Fruit fly (Drosophila melanogaster) Kc167 (cell line): Measurements from ENCODE around the gene Akr1B.

Experiments
- Myc ChIP-seq: fragments of >200 bp; optimal IDR thresholded peaks from 2 replicates; lab custom pipeline; 2017; ENCODE audit warnings: missing external identifiers
- Sin3A ChIP-seq: fragments of >200 bp; optimal IDR thresholded peaks from 2 replicates; lab custom pipeline; 2018; ENCODE audit warnings: missing external identifiers
- h ChIP-seq: fragments of >200 bp; optimal IDR thresholded peaks from 3 replicates; lab custom pipeline; 2018; ENCODE audit warnings: missing external identifiers
- insv ChIP-seq: fragments of >200 bp; optimal IDR thresholded peaks from 3 replicates; lab custom pipeline; 2018; ENCODE audit warnings: missing external identifiers
- psq ChIP-seq: fragments of >200 bp; optimal IDR thresholded peaks from 2 replicates; lab custom pipeline; 2017; ENCODE audit warnings: missing external identifiers
- ttk ChIP-seq: sonication (Bioruptor generic); optimal IDR thresholded peaks from 2 replicates; lab custom pipeline; 2017; ENCODE audit warnings: missing external identifiers

Gene Akr1B

DNA sequence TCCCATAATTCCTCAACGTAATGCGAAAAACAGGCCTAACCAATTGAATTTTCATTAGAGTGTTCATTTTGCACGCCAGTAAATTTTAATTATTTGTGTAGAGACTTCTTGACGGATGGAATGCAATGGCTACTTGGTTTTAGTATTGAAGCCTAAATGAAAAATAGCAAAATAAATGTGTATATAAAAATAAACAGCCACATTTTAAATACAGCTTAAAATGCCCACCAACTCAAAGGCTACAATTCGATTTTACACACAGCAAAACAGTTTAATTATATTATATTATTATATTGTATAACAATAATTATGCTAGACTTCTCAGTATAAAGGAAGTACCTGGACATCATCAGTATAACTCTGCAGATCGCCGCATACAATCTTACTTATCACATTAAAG lies at the start of gene Akr1B:
Akr1B (minus strand) TSS at position 101 of the 400 bp plus-strand sequence.
- TF ChIP-seq Sin3A (lab: Kevin White, UChicago) (no peak), h (lab: Kevin White, UChicago) (no peak), psq (lab: Kevin White, UChicago) (no peak), Myc (no peak), insv (lab: Kevin White, UChicago) (no peak), ttk (lab: Kevin White, UChicago) (no peak)

DNA sequence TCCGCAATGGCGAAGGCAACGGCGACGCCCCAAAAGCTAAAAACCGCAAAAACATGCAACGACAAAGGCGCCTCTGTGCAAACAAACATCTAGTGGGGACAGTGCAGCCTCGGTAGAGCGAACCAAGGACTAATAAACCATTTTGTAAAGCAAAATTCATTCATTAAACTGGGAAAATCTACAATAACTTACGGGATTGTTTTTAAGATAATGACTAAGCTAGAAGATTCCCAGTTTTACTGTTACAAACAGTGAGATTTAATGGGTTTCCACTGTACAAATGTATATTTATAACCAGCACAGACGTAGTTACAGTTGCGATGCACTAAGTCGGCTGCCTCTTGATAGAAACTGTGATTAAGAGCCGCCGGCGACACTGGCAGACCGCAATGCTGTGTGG lies 32.0 kb upstream of the Akr1B start:
- TF ChIP-seq insv (lab: Kevin White, UChicago): no peak
- no peak for TF ChIP-seq ttk (lab: Kevin White, UChicago)
- no peak for TF ChIP-seq Myc
- no peak for TF ChIP-seq psq (lab: Kevin White, UChicago)
- no peak for TF ChIP-seq h (lab: Kevin White, UChicago)
- no peak for TF ChIP-seq Sin3A (lab: Kevin White, UChicago)

DNA sequence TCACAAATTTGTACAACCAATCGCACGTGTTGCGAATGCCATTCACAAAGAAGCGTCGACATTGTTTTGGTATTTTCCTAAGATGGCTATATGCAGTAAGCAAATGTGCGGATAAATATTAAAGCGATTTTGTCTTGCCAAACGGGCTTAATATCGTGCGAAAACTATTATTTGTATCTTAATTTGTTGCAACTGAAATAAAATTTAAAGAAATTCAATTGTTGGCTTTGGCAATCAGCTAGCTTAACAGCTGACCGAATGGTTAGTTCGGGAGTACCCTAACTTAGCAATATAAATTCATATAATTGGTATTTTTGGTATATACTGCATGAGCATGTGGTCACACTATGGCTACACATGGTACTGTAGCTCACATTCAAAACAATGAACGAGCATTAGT lies 24.2 kb upstream of the Akr1B start, which contains the start of the genes RIOK1 and Polr3H:
RIOK1 (minus strand) TSS at position 65 of the 400 bp plus-strand sequence.
Polr3H (plus strand) TSS at position 347 of the 400 bp plus-strand sequence.
- no peak for TF ChIP-seq psq (lab: Kevin White, UChicago)
- no peak for TF ChIP-seq ttk (lab: Kevin White, UChicago)
- TF ChIP-seq Myc: no peak

DNA sequence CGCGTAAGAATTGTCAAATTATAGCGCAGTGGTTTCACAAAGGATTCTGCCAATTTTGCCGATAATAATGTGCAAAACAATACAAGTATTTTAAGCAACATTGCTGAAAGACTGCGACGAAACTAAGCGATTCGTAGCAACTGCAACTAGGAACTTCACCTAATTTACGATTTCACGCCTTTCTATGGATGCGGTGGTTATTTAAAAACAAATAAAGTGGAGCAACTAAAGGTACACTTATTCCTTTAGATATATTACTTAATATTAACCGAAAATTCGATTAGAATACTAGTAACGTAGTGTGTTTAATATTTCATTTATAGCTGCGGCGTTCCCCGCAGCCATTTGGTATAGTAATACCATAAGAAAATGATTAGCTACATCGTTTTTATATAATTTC lies 21.8 kb upstream of the Akr1B start, which contains the start of gene CG6071:
CG6071 (minus strand) TSS at position 101 of the 400 bp plus-strand sequence.
- TF ChIP-seq h (lab: Kevin White, UChicago) (no peak), Sin3A (lab: Kevin White, UChicago) (no peak), insv (lab: Kevin White, UChicago) (no peak), Myc (no peak), ttk (lab: Kevin White, UChicago) (no peak), psq (lab: Kevin White, UChicago) (no peak)

DNA sequence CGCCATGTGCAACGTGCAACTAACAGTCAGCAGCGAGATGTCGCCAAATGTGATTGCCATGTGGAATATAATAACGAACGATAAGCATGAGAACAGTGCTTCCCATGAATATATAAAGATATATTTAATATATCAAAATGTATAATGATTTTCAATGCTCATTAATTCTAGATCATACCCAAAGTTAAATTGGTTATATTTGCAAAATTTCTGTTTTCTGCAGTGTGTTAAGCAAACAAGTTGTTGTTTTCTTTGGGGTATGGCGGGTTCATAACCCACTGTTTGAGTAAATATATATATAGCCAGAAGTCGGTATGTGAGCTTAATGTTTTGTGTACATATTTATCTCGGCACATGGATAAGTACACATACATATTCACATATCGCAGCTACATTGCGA lies 12.6 kb upstream of the Akr1B start:
- TF ChIP-seq psq (lab: Kevin White, UChicago) (no peak), Sin3A (lab: Kevin White, UChicago) (no peak), Myc (no peak), ttk (lab: Kevin White, UChicago) (no peak), insv (lab: Kevin White, UChicago) (no peak), h (lab: Kevin White, UChicago) (no peak)

DNA sequence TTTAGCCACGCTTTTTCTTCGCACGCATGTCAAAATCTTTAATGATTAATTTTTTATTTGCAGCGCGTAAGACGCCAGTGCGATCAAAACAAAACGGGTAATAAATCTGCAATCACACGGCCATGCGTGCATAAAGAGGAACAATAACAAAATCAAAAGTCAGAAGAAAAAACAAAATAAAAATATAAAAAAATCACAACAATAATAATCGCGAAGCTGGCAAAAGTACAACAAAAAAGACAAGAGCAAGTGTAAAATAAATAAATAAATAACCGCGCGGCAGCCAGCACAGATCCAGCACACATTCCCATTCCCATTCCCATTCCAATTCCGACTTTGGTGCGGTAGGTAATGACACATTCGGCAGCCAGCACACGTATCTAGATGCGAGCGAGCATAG lies 10.4 kb upstream of the Akr1B start:
- TF ChIP-seq ttk (lab: Kevin White, UChicago) (no peak), psq (lab: Kevin White, UChicago) (no peak), h (lab: Kevin White, UChicago) (no peak), Myc (no peak), Sin3A (lab: Kevin White, UChicago) (no peak), insv (lab: Kevin White, UChicago) (no peak)

DNA sequence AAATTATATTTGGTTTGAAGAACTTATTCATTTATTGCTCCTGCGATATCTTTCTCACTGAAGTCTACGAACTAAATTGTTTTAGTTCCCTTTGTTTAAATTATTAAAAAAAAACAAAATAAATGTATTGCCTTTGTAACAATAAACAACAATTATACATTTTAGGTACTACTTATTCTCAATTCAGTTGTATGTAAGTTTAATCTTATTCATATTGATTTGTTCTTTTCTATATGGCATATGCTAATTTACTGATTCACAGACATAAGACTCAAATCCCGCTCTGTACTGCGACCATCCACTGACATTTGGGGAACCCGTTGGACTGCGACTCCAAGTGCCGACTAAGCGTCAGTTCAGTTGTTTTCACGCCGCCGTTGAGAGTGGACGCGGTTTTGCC lies 6.9 kb upstream of the Akr1B start, which contains the start of gene CG32091:
CG32091 (plus strand) TSS at position 301 of the 400 bp plus-strand sequence.
- no peak for TF ChIP-seq ttk (lab: Kevin White, UChicago)
- no peak for TF ChIP-seq insv (lab: Kevin White, UChicago)
- TF ChIP-seq Myc: no peak
- TF ChIP-seq Sin3A (lab: Kevin White, UChicago): no peak
- TF ChIP-seq h (lab: Kevin White, UChicago): no peak
- TF ChIP-seq psq (lab: Kevin White, UChicago): no peak

DNA sequence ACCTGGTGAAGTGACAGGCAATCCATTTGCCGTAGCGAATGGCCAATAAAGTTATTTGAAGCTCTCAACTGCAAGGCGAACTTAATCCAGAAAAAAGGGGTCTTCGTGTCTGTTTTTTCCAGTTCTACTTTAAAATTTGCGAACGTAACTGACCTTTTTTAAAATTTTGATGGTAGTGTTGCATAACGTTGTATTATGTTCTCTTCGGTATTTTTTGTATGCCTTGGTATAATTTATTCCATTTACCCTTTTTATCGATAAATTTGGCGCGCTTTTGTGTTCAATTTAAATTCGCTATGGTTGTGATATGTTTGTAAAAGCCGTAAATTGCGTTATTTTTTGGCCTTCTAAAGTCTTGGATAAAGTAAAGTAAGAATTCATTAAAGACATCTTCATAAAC lies 6.5 kb upstream of the Akr1B start:
- TF ChIP-seq Sin3A (lab: Kevin White, UChicago): no peak
- no peak for TF ChIP-seq ttk (lab: Kevin White, UChicago)
- no peak for TF ChIP-seq insv (lab: Kevin White, UChicago)
- TF ChIP-seq Myc: no peak
- TF ChIP-seq h (lab: Kevin White, UChicago): no peak
- no peak for TF ChIP-seq psq (lab: Kevin White, UChicago)

DNA sequence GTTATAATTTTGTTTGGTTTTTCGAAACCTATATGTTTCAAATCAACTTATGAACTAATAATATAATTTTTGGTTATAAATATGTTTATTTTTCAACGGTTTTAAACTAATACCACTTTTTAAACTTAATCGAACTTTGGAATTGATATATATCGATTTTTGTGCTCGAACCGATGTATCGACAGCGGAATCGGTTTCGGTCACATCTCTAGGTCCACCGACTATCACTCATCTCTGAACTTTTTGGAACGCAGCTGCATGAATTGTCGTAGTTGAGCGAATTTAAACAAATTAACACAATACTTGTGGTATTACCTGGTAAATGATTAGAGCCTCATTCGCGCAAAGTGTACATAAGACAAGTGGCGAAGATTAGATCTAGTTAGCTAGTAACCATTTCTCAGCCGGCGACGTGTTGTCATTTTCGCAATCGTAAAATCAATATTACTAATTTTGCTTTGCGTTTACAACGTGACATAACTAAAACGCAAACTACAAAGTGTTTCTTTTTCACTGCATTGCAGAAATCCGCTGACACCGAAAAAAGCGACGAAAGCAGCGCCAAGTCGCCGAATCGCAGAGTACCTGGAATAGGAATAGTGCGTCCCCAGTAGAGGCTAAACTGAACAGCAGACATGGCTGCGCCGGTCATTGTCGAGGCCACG lies 3.8 kb upstream of the Akr1B start, which contains the start of gene Apt1:
Apt1 (plus strand) TSS at position 219 of the 665 bp plus-strand sequence.
- TF ChIP-seq Sin3A (lab: Kevin White, UChicago): no peak
- TF ChIP-seq psq (lab: Kevin White, UChicago): no peak
- no peak for TF ChIP-seq ttk (lab: Kevin White, UChicago)
- TF ChIP-seq h (lab: Kevin White, UChicago): no peak
- no peak for TF ChIP-seq Myc
- no peak for TF ChIP-seq insv (lab: Kevin White, UChicago)

DNA sequence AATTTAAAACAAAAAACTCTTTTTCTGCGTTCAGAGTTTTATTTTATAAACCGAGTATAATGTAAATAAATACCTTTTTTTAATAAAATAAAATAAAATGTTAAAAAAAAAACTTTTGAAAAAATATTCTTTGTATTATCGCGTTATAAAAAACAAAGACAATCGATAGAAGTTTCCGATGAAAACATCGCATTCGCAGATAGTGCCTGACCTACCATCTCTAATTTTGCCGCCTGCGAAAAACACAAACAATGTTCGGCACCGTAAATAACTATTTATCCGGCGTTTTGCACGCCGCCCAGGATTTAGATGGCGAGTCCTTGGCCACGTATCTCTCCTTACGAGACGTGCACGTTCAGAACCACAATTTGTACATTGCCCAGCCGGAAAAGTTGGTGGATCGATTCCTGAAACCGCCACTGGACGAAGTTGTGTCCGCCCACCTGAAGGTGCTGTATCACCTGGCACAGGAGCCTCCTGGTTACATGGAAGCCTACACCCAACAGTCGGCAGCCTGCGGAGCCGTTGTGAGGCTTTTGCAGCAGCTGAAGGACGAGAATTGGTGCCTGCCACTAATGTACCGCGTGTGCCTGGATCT lies 2.1 kb upstream of the Akr1B start, which contains the start of gene PCID2:
PCID2 (plus strand) TSS at position 213 of the 598 bp plus-strand sequence.
- TF ChIP-seq Sin3A (lab: Kevin White, UChicago) (no peak), insv (lab: Kevin White, UChicago) (no peak), h (lab: Kevin White, UChicago) (no peak), ttk (lab: Kevin White, UChicago) (no peak), psq (lab: Kevin White, UChicago) (no peak), Myc (no peak)

DNA sequence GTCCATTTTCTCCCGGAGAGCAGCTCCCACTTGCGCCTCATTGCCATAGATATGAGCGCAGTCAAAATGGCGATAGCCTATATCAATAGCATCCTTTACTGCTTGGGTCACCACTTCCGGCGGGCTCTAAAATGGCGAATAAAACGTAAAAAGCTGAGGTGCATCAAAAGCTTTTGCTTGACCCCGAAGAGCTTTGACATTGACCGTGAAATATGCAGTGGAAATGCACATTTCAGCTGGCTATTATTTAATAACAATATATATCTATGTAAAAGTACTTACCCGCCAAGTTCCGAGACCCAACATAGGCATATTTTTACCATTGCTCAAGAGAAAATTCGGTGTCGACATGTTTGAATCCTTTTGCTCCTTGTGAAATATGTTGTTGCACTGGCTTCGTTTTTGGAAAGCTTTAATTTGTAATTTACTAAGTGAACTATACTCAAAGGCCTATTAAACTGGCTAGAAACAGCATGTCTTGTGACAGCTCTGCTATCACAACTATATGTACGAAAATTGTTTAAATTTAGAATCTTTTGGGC lies 1.5 kb upstream of the Akr1B start, which contains the start of gene CG6083:
CG6083 (minus strand) TSS at position 492 of the 542 bp plus-strand sequence.
- TF ChIP-seq psq (lab: Kevin White, UChicago) (no peak), h (lab: Kevin White, UChicago) (no peak), ttk (lab: Kevin White, UChicago) (no peak), Myc (no peak), insv (lab: Kevin White, UChicago) (no peak), Sin3A (lab: Kevin White, UChicago) (no peak)
